Worm (Caenorhabditis elegans): Measurements from ENCODE around the gene nta-1.

DNA sequence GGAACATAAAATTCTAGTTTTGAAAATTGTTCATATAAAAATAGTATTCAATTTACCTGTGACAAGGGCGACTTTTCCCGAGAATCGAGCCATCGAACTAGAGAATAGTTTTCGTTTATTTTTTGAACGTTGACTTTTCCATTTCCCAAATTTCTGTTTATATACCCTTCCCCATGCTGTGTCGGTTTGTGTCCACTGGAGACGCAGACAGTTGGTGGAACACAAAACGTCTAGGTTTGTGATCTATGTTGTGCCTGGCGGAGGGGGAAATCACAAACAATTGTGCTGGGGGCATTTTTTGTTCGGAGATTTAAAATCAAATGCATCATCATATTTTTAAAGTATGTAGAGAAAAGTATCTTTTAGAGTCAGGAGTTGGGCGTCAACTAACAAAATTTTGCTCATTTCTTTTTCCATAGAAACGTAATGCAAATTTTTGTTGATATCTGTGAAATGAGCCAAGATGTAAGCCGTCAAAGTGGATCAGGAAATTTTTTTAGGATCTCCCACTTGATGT lies at the start of gene nta-1:
- TF ChIP-seq W03F9.2 (tag; optimal IDR thresholded peaks at IDR 0.05) (no peak), dao-5 (tag; optimal IDR thresholded peaks at IDR 0.05) (no peak), him-1 (tag; optimal IDR thresholded peaks at IDR 0.05) (no peak)
